Fruit fly (Drosophila melanogaster): Measurements from ENCODE around the gene CG44001.

Gene CG44001

dm6 chr2L:5052367-5052914 lies 9.4 kb downstream of the CG44001 start, which contains the start of gene senju (continued):
- TF ChIP-seq CG3919 (GFP tag; optimal IDR thresholded peaks at IDR 0.05) = peak; percentile 93
- TF ChIP-seq CG1621 (tag; optimal IDR thresholded peaks at IDR 0.05) = peak; percentile 80
- TF ChIP-seq eg (GFP tag; IDR thresholded peaks at IDR 0.05) = peak; percentile 91
- TF ChIP-seq Gug (GFP tag; IDR thresholded peaks at IDR 0.05) = peak; percentile 61
- TF ChIP-seq Lpt (GFP tag; optimal IDR thresholded peaks at IDR 0.05) = peak; percentile 79
- peak; percentile 90 for TF ChIP-seq net (GFP tag; optimal IDR thresholded peaks at IDR 0.05)
- TF ChIP-seq CG8319 (GFP tag; optimal IDR thresholded peaks at IDR 0.05) = peak; percentile 80
- peak; percentile 72 for TF ChIP-seq CG11902 (GFP tag; optimal IDR thresholded peaks at IDR 0.05)
- peak; percentile 87 for TF ChIP-seq Met (GFP tag; optimal IDR thresholded peaks at IDR 0.05)
- peak; percentile 92 for TF ChIP-seq esn (GFP tag; optimal IDR thresholded peaks at IDR 0.05)
- TF ChIP-seq CG32006 (GFP tag; optimal IDR thresholded peaks at IDR 0.05) = peak; percentile 86
- TF ChIP-seq Ets21C (GFP tag; optimal IDR thresholded peaks at IDR 0.05) = peak; percentile 82
- no peak for TF ChIP-seq CG4318 (GFP tag; optimal IDR thresholded peaks at IDR 0.05)
- TF ChIP-seq CG6792 (GFP tag; optimal IDR thresholded peaks at IDR 0.05) = peak; percentile 90
- peak; percentile 75 for TF ChIP-seq spab (GFP tag; optimal IDR thresholded peaks at IDR 0.05)
- TF ChIP-seq vri (GFP tag; optimal IDR thresholded peaks at IDR 0.05) = peak; percentile 85
- peak; percentile 79 for TF ChIP-seq CG10669 (GFP tag; optimal IDR thresholded peaks at IDR 0.05)
- TF ChIP-seq Eip78C (GFP tag) = peak; percentile 95
- peak; percentile 87 for TF ChIP-seq CG8119 (GFP tag; IDR thresholded peaks at IDR 0.05)
- TF ChIP-seq Hr38 (GFP tag; optimal IDR thresholded peaks at IDR 0.05) = peak; percentile 29
- peak; percentile 90 for TF ChIP-seq pdm3 (GFP tag; optimal IDR thresholded peaks at IDR 0.05)
- peak; percentile 86 for TF ChIP-seq achi (GFP tag; optimal IDR thresholded peaks at IDR 0.05)
- TF ChIP-seq Sox14 (GFP tag; optimal IDR thresholded peaks at IDR 0.05) = peak; percentile 91
- TF ChIP-seq dsx (GFP tag; optimal IDR thresholded peaks at IDR 0.05; ENCODE audit: poor library complexity, severe bottlenecking) = peak; percentile 59
- TF ChIP-seq fd59A (GFP tag; optimal IDR thresholded peaks at IDR 0.05) = peak; percentile 57
- TF ChIP-seq Sox15 (GFP tag; optimal IDR thresholded peaks at IDR 0.05) = peak; percentile 73
- TF ChIP-seq fd85E (GFP tag; optimal IDR thresholded peaks at IDR 0.05) = peak; percentile 76
- TF ChIP-seq svp (GFP tag) = peak; percentile 93
- peak; percentile 85 for TF ChIP-seq CG10631 (GFP tag; optimal IDR thresholded peaks at IDR 0.05)
- TF ChIP-seq acj6 (GFP tag; optimal IDR thresholded peaks at IDR 0.05) = peak; percentile 86
- peak; percentile 89 for TF ChIP-seq lz (GFP tag; optimal IDR thresholded peaks at IDR 0.05)
- TF ChIP-seq Eip75B (GFP tag; optimal IDR thresholded peaks at IDR 0.05) = peak; percentile 83
- TF ChIP-seq CG31627 (GFP tag; optimal IDR thresholded peaks at IDR 0.05) = peak; percentile 89
- peak; percentile 89 for TF ChIP-seq Hr4 (GFP tag; optimal IDR thresholded peaks at IDR 0.05)
- TF ChIP-seq topi (GFP tag; optimal IDR thresholded peaks at IDR 0.05) = peak; percentile 86

- TF ChIP-seq esn (GFP tag; optimal IDR thresholded peaks at IDR 0.05) = no peak
- no peak for TF ChIP-seq CG31627 (GFP tag; optimal IDR thresholded peaks at IDR 0.05)
- no peak for TF ChIP-seq achi (GFP tag; optimal IDR thresholded peaks at IDR 0.05)
- no peak for TF ChIP-seq net (GFP tag; optimal IDR thresholded peaks at IDR 0.05)
- TF ChIP-seq CG3032 (tag; optimal IDR thresholded peaks at IDR 0.05) = no peak
- TF ChIP-seq Hr4 (GFP tag; optimal IDR thresholded peaks at IDR 0.05) = no peak
- no peak for TF ChIP-seq Eip93F (GFP tag; optimal IDR thresholded peaks at IDR 0.05)
- no peak for TF ChIP-seq lz (GFP tag; optimal IDR thresholded peaks at IDR 0.05)
- no peak for TF ChIP-seq CG7368 (GFP tag; optimal IDR thresholded peaks at IDR 0.05)
- no peak for TF ChIP-seq CG6792 (GFP tag; optimal IDR thresholded peaks at IDR 0.05)
- TF ChIP-seq CG6854 (GFP tag; optimal IDR thresholded peaks at IDR 0.05) = no peak
- TF ChIP-seq CG11762 (GFP tag; optimal IDR thresholded peaks at IDR 0.05; ENCODE audit: insufficient read depth) = no peak
- no peak for TF ChIP-seq Hr39 (GFP tag; optimal IDR thresholded peaks at IDR 0.05)
- TF ChIP-seq acj6 (GFP tag; optimal IDR thresholded peaks at IDR 0.05) = no peak
- TF ChIP-seq CG4318 (GFP tag; optimal IDR thresholded peaks at IDR 0.05) = no peak
- no peak for TF ChIP-seq fd59A (GFP tag; optimal IDR thresholded peaks at IDR 0.05)
- TF ChIP-seq CG16779 (tag; optimal IDR thresholded peaks at IDR 0.05) = no peak
- no peak for TF ChIP-seq Eip78C (GFP tag)
- TF ChIP-seq CG6808 (GFP tag; optimal IDR thresholded peaks at IDR 0.05) = no peak
Observed at dm6 chr2L:5052994-5053393, 9.9 kb downstream of the CG44001 start, which contains the start of gene eIF3h. Gene eIF3h (minus strand): TSS chr2L:5053094.

All from whole organism, prepupa.